Worm (Caenorhabditis elegans) whole organism, early embryonic: Measurements from ENCODE around the gene srw-16.
"Not testable (repeated sequence)": the region's sequence is repeated elsewhere in the genome, so short reads cannot be mapped to it uniquely, and the experiment has no call there.

Experiments used
- B0310.2 ChIP-seq: sonication (generic microtip); optimal IDR thresholded peaks from 2 replicates; lab custom pipeline; 2016; ENCODE audit warnings: mild to moderate bottlenecking, missing genetic modification characterization, missing compliant biosample characterization
- F13C5.2 ChIP-seq: sonication (generic microtip); optimal IDR thresholded peaks from 2 replicates; lab custom pipeline; 2017; ENCODE audit warnings: mild to moderate bottlenecking, missing genetic modification characterization, inconsistent platforms, missing compliant biosample characterization
- aly-1 ChIP-seq: sonication (generic microtip); optimal IDR thresholded peaks from 2 replicates; lab custom pipeline; 2016; ENCODE audit warnings: missing genetic modification characterization, missing compliant biosample characterization
- ama-1 ChIP-seq: fragments of 150-350 bp; optimal IDR thresholded peaks from 2 replicates; lab custom pipeline; 2014
- ceh-13 ChIP-seq: fragments of 200-800 bp; sonication (Bioruptor generic); optimal IDR thresholded peaks from 2 replicates; lab custom pipeline; 2018; ENCODE audit warnings: mild to moderate bottlenecking, missing genetic modification characterization, missing compliant biosample characterization
- ceh-36 ChIP-seq: sonication (generic microtip); optimal IDR thresholded peaks from 2 replicates; lab custom pipeline; 2016; ENCODE audit warnings: missing genetic modification characterization, inconsistent platforms, missing compliant biosample characterization
- ets-7 ChIP-seq: sonication (generic microtip); optimal IDR thresholded peaks from 2 replicates; lab custom pipeline; 2016; ENCODE audit warnings: missing genotype, missing genetic modification characterization, missing compliant biosample characterization
- flt-1 ChIP-seq: fragments of 200-800 bp; sonication (Bioruptor generic); IDR thresholded peaks from 2 replicates; pipeline ENCODE4 v1.3.6; 2022; ENCODE audit warnings: missing genetic modification characterization, missing compliant biosample characterization
- hmbx-1 ChIP-seq: sonication (generic microtip); optimal IDR thresholded peaks from 2 replicates; lab custom pipeline; 2016; ENCODE audit warnings: mild to moderate bottlenecking, missing genetic modification characterization, missing compliant biosample characterization
- hmg-4 ChIP-seq: fragments of 200-800 bp; sonication (Bioruptor generic); optimal IDR thresholded peaks from 2 replicates; lab custom pipeline; 2018; ENCODE audit warnings: mild to moderate bottlenecking, missing genetic modification characterization, missing compliant biosample characterization
- hnd-1 ChIP-seq: sonication (generic microtip); optimal IDR thresholded peaks from 2 replicates; lab custom pipeline; 2016; ENCODE audit warnings: missing genetic modification characterization, missing compliant biosample characterization
- pes-1 ChIP-seq: fragments of 200-800 bp; sonication (Bioruptor generic); IDR thresholded peaks from 2 replicates; pipeline ENCODE4 v1.3.6; 2022; ENCODE audit warnings: missing genetic modification reagents, missing genetic modification characterization, missing compliant biosample characterization
- scrt-1 ChIP-seq: fragments of 200-800 bp; sonication (Bioruptor generic); IDR thresholded peaks from 2 replicates; pipeline ENCODE4 v1.3.6; 2022; ENCODE audit warnings: missing genetic modification characterization, missing compliant biosample characterization
- sea-1 ChIP-seq: fragments of 200-800 bp; sonication (Bioruptor generic); conservative IDR thresholded peaks from 2 replicates; pipeline ENCODE4 v1.3.6; 2022; ENCODE audit warnings: missing genetic modification characterization, missing compliant biosample characterization
- tbx-11 ChIP-seq: fragments of 200-800 bp; sonication (Bioruptor generic); IDR thresholded peaks from 2 replicates; pipeline ENCODE4 v1.3.6; 2022; ENCODE audit warnings: missing genetic modification characterization, missing compliant biosample characterization
- tbx-37 ChIP-seq: fragments of 200-800 bp; sonication (Bioruptor generic); conservative IDR thresholded peaks from 2 replicates; pipeline ENCODE4 v1.3.6; 2022; ENCODE audit warnings: missing genetic modification reagents, missing genetic modification characterization, missing compliant biosample characterization
- tra-4 ChIP-seq: sonication (generic microtip); optimal IDR thresholded peaks from 2 replicates; lab custom pipeline; 2017; ENCODE audit warnings: missing genetic modification characterization, missing compliant biosample characterization

srw-16 gene

DNA sequence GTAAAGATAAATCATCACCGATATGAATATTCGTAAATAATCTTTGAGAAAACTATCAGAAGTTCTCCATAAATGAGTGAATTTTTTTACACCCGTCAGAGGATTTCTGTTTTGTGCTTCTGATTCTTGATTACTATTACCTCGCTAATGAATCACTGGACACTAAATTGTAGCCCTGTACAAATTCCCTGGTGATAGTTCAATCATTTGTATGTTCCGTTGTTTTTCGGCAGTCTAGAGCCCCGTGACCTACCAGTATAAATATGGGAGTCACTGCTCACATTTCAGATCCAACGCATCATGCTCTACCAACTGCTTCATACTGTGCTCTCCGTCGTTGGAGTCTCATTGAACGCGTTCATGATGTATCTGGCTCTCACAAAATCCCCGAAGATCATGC is 24.4 kb downstream of the srw-16 start, which contains the start of gene srd-28:
TSS of gene srd-28 (plus strand) at position 301 of the 400 bp plus-strand sequence.
- not testable (repeated sequence) for TF ChIP-seq tra-4; F13C5.2; pes-1 (GFP tag; lab: Robert Waterston, UW)

DNA sequence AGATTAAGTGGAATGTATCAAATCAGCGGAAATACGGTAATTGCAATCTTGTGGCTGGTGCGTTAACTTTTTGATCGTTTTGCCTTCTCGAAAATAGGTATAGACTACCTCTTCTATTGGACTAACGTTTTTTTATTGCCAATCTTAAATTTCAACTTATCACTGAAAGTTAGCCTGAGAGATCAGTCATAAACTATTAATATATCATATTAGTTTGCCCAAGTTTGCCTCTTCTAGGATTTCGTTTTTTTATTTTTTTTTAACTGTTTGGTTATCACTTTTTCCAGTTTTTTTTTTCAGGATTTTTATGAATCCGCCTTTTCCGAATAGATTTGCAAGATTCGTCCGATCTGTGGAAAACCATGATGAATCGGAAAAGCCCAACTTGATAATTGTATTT is 30.2 kb downstream of the srw-16 start, which contains the start of gene kin-30:
TSS of gene kin-30 (plus strand) at position 301 of the 400 bp plus-strand sequence.
- no peak for TF ChIP-seq sea-1 (GFP tag; lab: Robert Waterston, UW)
- TF ChIP-seq tra-4: no peak
- no peak for TF ChIP-seq ama-1 (lab: Kevin White, UChicago)
- no peak for TF ChIP-seq flt-1 (GFP tag; lab: Robert Waterston, UW)
- TF ChIP-seq hmg-4: no peak

DNA sequence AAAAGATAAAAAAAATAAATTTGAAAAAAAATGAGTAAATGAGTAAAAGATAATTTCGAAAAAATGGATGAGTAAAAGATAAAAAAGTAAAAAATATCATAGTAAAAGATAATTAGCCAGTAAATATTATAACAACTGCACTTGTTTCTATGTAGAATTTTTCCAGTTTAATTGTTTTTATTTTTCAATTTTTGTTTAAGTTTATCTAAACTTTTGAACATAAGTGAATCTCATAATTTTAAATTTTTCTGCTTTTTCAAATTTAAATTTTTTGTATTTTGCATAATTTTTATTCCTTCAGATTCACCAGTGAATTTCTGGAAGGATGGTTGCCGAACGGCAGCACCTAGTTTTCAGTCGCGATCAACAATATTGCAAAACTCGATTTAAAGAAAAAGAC is 33.4 kb downstream of the srw-16 start, which contains the start of gene chil-12:
TSS of gene chil-12 (plus strand) at position 301 of the 400 bp plus-strand sequence.
- TF ChIP-seq tra-4: no peak
- TF ChIP-seq tbx-11 (GFP tag; lab: Robert Waterston, UW): no peak
- TF ChIP-seq scrt-1 (GFP tag; lab: Robert Waterston, UW): no peak
- TF ChIP-seq ceh-36: no peak
- TF ChIP-seq hmbx-1 (tag; lab: Kevin White, UChicago): no peak
- no peak for TF ChIP-seq hmg-4
- TF ChIP-seq ceh-13 (GFP tag; lab: Kevin White, UChicago): no peak
- TF ChIP-seq hnd-1 (tag; lab: Kevin White, UChicago): no peak
- no peak for TF ChIP-seq F13C5.2
- TF ChIP-seq sea-1 (GFP tag; lab: Robert Waterston, UW): no peak
- no peak for TF ChIP-seq tbx-37 (GFP tag; lab: Robert Waterston, UW)

DNA sequence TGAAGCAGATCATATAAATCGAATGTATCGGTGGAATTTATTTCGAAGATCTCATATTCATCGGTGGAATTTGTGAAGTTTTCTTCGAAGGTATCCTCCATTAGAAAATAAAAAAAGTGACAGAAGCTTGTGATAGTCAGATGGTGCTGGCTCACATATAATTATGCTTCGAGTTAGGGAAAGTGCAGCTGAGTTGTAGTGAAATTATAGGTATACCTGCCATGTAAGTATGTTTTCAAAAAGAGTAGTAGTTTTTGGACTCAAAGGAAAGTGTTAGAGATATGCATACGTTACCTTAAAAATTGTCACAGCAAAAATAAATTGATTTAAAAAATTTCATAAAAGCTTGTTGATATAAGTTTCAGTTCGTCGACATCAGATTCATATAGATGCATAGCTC is 34.4 kb downstream of the srw-16 start, which contains the start of gene srw-11:
TSS of gene srw-11 (minus strand) at position 101 of the 400 bp plus-strand sequence.
- TF ChIP-seq scrt-1 (GFP tag; lab: Robert Waterston, UW) (no peak), tbx-11 (GFP tag; lab: Robert Waterston, UW) (no peak), hnd-1 (tag; lab: Kevin White, UChicago) (no peak), ets-7 (tag; lab: Kevin White, UChicago) (no peak), flt-1 (GFP tag; lab: Robert Waterston, UW) (no peak), aly-1 (tag; lab: Kevin White, UChicago) (no peak), B0310.2 (tag; lab: Kevin White, UChicago) (no peak), ama-1 (lab: Kevin White, UChicago) (no peak)

DNA sequence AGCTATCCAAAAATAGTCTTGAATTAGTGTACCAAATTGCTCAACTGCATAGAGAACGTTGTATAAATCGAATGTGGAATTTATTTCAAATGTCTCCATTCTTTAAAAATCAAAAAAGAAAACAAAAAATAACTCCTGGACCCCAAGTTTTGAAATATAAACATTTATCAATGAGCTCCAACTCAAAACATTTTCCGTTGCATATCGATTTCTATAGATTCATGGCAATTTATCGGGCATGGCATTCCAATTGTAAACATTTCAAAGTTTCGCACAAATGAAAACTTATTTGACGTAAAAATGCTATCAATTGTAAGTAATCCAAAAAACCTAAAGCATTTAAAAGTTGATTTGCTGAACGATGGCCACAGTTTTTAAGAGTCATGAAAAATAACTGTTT is 36.1 kb downstream of the srw-16 start, which contains the start of gene srw-12:
TSS of gene srw-12 (minus strand) at position 101 of the 400 bp plus-strand sequence.
- TF ChIP-seq aly-1 (tag; lab: Kevin White, UChicago) (no peak), tra-4 (no peak), F13C5.2 (no peak), ets-7 (tag; lab: Kevin White, UChicago) (no peak), hmbx-1 (tag; lab: Kevin White, UChicago) (no peak), tbx-11 (GFP tag; lab: Robert Waterston, UW) (no peak), hmg-4 (no peak)

DNA sequence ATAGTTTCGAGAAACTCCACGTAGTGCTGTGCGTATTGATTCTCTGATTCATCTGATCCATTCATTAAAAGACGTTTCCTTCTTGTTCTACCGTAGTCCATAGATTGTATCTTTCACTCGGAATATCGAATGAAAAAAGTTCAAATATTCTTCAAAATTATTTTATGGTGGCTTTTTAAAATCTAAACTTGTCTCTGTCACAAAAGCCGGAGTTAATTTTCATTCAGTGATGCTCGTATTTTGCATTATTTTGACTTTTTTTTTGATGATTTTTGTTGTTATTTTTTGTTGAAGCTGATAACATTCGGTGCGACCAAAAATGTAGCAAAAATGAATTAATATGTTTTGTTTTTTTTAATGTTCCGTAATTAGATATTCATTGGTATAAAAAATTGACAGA is 39.0 kb downstream of the srw-16 start, which contains the start of gene nhr-164:
TSS of gene nhr-164 (minus strand) at position 101 of the 400 bp plus-strand sequence.
- TF ChIP-seq sea-1 (GFP tag; lab: Robert Waterston, UW): no peak
- TF ChIP-seq hmbx-1 (tag; lab: Kevin White, UChicago): no peak

DNA sequence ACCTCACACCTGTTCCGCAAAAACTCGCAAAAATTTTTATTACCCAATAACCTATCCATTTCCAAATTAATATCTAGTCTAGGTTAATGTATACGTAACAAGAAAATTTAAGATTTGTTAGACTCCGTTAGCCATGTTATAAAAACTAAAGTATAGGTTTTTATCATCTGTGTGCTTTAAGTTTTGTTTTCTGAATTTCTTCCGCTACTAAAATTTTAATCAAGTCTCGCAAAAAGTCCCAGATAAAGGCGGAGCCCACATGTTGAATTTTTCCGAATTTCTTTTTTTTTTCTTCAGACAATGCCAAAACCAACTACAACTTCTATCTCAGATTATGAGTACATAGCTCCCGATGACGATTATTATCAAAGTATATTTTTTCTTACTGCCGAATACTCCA is 42.5 kb downstream of the srw-16 start, which contains the start of gene srw-13:
TSS of gene srw-13 (plus strand) at position 301 of the 400 bp plus-strand sequence.
- TF ChIP-seq flt-1 (GFP tag; lab: Robert Waterston, UW) (no peak), aly-1 (tag; lab: Kevin White, UChicago) (no peak), tbx-37 (GFP tag; lab: Robert Waterston, UW) (no peak), ceh-36 (no peak), hnd-1 (tag; lab: Kevin White, UChicago) (no peak), sea-1 (GFP tag; lab: Robert Waterston, UW) (no peak), B0310.2 (tag; lab: Kevin White, UChicago) (no peak), tbx-11 (GFP tag; lab: Robert Waterston, UW) (no peak)

DNA sequence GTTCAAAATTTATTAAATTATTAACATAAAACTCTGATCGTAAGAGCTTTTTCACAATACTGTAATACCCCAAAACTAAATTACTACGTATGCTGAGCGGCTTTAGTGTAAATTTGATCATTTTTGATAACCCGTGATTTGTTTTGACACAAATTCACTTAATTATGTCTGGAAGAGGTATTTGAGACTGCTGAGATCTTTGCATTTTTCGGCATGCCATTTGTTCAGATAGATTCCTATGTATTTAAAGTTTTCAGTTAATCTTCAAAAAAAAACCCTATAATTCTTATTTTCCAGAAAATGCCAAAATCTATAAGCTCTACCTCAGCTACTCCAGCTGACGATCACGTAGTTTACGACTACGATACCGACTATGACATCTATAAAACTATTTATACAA is 44.4 kb downstream of the srw-16 start, which contains the start of gene srw-15:
TSS of gene srw-15 (plus strand) at position 301 of the 400 bp plus-strand sequence.
- TF ChIP-seq aly-1 (tag; lab: Kevin White, UChicago) (no peak), hmbx-1 (tag; lab: Kevin White, UChicago) (no peak)

DNA sequence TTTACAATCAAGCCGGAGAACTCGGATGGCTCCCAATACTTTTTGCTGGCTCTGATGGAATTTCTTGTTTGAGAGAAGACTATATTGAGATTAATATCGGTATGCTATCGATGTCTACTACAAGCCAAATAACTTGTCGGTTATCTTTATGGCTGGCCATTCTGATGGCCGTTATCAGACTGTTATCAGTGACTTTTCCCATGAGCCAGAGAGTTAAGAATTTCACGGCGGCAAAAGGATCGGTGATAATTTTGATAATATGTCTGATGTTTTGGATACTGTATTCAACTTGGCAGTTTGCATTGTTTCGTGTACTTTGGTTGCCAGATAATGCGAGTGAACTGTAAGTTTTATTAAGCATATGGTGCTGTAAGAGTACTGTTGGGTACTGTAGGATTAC is 48.5 kb downstream of the srw-16 start:
- TF ChIP-seq flt-1 (GFP tag; lab: Robert Waterston, UW): no peak
- TF ChIP-seq hmg-4: no peak
- TF ChIP-seq scrt-1 (GFP tag; lab: Robert Waterston, UW): no peak
- TF ChIP-seq pes-1 (GFP tag; lab: Robert Waterston, UW): no peak
- no peak for TF ChIP-seq tbx-37 (GFP tag; lab: Robert Waterston, UW)
- TF ChIP-seq sea-1 (GFP tag; lab: Robert Waterston, UW): no peak
- TF ChIP-seq tbx-11 (GFP tag; lab: Robert Waterston, UW): no peak
- TF ChIP-seq hnd-1 (tag; lab: Kevin White, UChicago): no peak
- no peak for TF ChIP-seq F13C5.2
- TF ChIP-seq ets-7 (tag; lab: Kevin White, UChicago): no peak
- TF ChIP-seq aly-1 (tag; lab: Kevin White, UChicago): no peak
- TF ChIP-seq ceh-36: no peak
- no peak for TF ChIP-seq tra-4
- TF ChIP-seq hmbx-1 (tag; lab: Kevin White, UChicago): no peak
- TF ChIP-seq ceh-13 (GFP tag; lab: Kevin White, UChicago): no peak
